Worm (Caenorhabditis elegans) whole organism, L3 larva: Measurements from ENCODE around the gene E02A10.4.

Source experiments
- aly-2 ChIP-seq: fragments of 150-350 bp; optimal IDR thresholded peaks from 2 replicates; lab custom pipeline; 2014; ENCODE audit warnings: missing biosample characterization, missing genetic modification characterization
- lin-15B ChIP-seq: fragments of 150-350 bp; optimal IDR thresholded peaks from 2 replicates; lab custom pipeline; 2014; ENCODE audit warnings: missing biosample characterization, missing genetic modification characterization
- lin-39 ChIP-seq: fragments of 150-350 bp; optimal IDR thresholded peaks from 2 replicates; lab custom pipeline; 2018; ENCODE audit warnings: missing biosample characterization, missing genetic modification reagents, missing genetic modification characterization
- nhr-237 ChIP-seq: fragments of 150-350 bp; optimal IDR thresholded peaks from 2 replicates; lab custom pipeline; 2014; ENCODE audit warnings: missing biosample characterization, missing genetic modification characterization
- nhr-25 ChIP-seq: sonication (generic microtip); optimal IDR thresholded peaks from 2 replicates; lab custom pipeline; 2017; ENCODE audit warnings: missing biosample characterization, missing genetic modification characterization
- pha-4 ChIP-seq: fragments of 150-350 bp; optimal IDR thresholded peaks from 2 replicates; lab custom pipeline; 2014; ENCODE audit warnings: missing biosample characterization, missing genetic modification reagents, missing genetic modification characterization
- sea-2 ChIP-seq: fragments of 150-350 bp; sonication (generic microtip); optimal IDR thresholded peaks from 4 replicates; lab custom pipeline; 2014; ENCODE audit warnings: missing biosample characterization, missing genetic modification reagents, missing genetic modification characterization
- skn-1 ChIP-seq: fragments of 150-350 bp; optimal IDR thresholded peaks from 2 replicates; lab custom pipeline; 2014; ENCODE audit warnings: missing biosample characterization, missing genetic modification characterization
- unc-62 ChIP-seq: fragments of 150-350 bp; sonication (generic microtip); optimal IDR thresholded peaks from 4 replicates; lab custom pipeline; 2014; ENCODE audit warnings: missing biosample characterization, missing genetic modification reagents, missing genetic modification characterization
- ztf-11 ChIP-seq: fragments of 150-350 bp; optimal IDR thresholded peaks from 2 replicates; lab custom pipeline; 2014; ENCODE audit warnings: missing biosample characterization, missing genetic modification characterization

DNA sequence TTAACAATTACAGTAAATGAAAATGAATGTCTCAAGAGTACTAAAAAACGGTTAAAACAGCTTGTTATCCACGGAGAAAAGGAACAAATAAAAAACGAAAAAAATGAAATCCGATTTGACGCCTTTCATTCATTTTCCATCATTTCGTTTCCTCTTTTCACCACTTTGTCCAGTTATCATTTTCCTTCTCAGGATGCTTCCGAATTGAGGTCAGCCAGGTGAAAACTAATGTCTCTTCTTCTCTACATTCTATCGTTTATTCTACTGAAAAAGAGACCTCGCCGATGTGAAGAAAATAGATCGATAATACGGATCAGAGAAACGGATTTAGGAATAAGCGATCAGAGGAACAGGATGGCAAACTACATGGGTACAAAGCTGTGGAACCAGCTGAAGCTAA, 41.6 kb downstream of the E02A10.4 start:
- no peak for TF ChIP-seq aly-2 (tag; lab: Kevin White, UChicago)
- TF ChIP-seq pha-4 (tag; lab: Kevin White, UChicago), result no peak
- no peak for TF ChIP-seq lin-15B
- TF ChIP-seq nhr-237 (tag; lab: Kevin White, UChicago), result no peak
- TF ChIP-seq nhr-25, result no peak
- TF ChIP-seq ztf-11 (tag; lab: Kevin White, UChicago), result no peak
- no peak for TF ChIP-seq sea-2 (GFP tag; lab: Kevin White, UChicago)
- TF ChIP-seq unc-62 (GFP tag; lab: Kevin White, UChicago), result no peak
- no peak for TF ChIP-seq skn-1 (tag; lab: Kevin White, UChicago)
- TF ChIP-seq lin-39, result no peak
